Fruit fly (Drosophila melanogaster): Measurements from ENCODE around the gene hog.

Gene hog

DNA sequence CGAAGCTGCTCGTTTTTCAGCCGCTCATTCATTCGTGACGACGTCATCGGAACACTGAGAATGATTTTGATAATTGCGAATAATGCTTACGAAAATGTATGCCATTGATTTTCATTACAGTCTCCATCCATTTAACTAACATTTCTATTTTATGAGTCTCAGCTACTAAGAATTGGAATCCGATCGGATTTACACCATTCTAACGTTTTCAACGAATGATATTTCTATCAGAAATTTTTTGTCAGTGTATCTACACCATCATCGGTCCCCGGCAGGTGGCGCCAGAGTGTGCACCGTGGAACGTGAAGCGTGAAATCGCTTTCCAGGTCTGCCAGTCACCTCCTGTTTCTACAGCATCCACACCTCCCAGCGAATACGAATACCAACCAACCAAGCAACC lies 3.6 kb downstream of the hog start (continued):
- TF ChIP-seq CG8119 (GFP tag; IDR thresholded peaks at IDR 0.05) (peak; percentile 51; the same call in 2 of the 3 replicates), CG3032 (tag; optimal IDR thresholded peaks at IDR 0.05) (peak; percentile 31), fd85E (GFP tag; optimal IDR thresholded peaks at IDR 0.05) (no peak), Eip93F (GFP tag; optimal IDR thresholded peaks at IDR 0.05) (no peak), fkh (GFP tag; optimal IDR thresholded peaks at IDR 0.05) (no peak), Eip78C (GFP tag) (peak; percentile 84), CG15336 (GFP tag; IDR thresholded peaks at IDR 0.05) (peak; percentile 29; the same call in 1 of the 2 replicates), CG11762 (GFP tag; optimal IDR thresholded peaks at IDR 0.05; ENCODE audit: insufficient read depth) (no peak), lz (GFP tag; optimal IDR thresholded peaks at IDR 0.05) (no peak), cyc (GFP tag; optimal IDR thresholded peaks at IDR 0.05) (peak; percentile 23), eg (GFP tag; IDR thresholded peaks at IDR 0.05) (no peak), CG6808 (GFP tag; optimal IDR thresholded peaks at IDR 0.05) (no peak), CG3919 (GFP tag; optimal IDR thresholded peaks at IDR 0.05) (peak; percentile 47), Gug (GFP tag; IDR thresholded peaks at IDR 0.05) (0 out of 2 replicates have a peak, but pooled peaks have one; percentile 20), salr (GFP tag; optimal IDR thresholded peaks at IDR 0.05) (no peak), Smox (GFP tag; optimal IDR thresholded peaks at IDR 0.05) (no peak), spab (GFP tag; optimal IDR thresholded peaks at IDR 0.05) (no peak), CG6792 (GFP tag; optimal IDR thresholded peaks at IDR 0.05) (peak; percentile 6), CG10631 (GFP tag; optimal IDR thresholded peaks at IDR 0.05) (peak; percentile 31), CG34406 (GFP tag; optimal IDR thresholded peaks at IDR 0.05) (no peak), CG11902 (GFP tag; optimal IDR thresholded peaks at IDR 0.05) (no peak)

DNA sequence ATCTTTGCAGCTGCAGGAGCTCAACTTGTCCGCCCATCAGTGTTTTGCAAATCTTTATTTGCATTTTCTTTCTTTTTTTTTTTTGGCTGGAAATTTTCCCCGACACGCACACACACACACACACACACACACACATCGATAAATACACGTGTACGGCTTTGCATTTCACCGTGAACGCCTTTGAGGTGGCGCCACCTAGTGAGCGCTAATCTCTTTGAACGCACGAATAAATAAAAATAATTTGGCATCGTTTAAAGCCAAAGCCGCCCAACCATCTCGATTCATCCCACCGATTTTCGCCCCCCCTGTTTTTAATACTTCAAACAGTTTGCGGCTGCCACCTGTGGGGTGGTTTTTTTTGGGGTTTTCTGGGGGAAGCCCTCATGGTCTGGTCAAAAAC lies 6.3 kb downstream of the hog start:
- no peak for TF ChIP-seq CG4318 (GFP tag; optimal IDR thresholded peaks at IDR 0.05)
- TF ChIP-seq pdm3 (GFP tag; optimal IDR thresholded peaks at IDR 0.05), result no peak
- no peak for TF ChIP-seq Blimp-1 (GFP tag; optimal IDR thresholded peaks at IDR 0.05)
- TF ChIP-seq Ets21C (GFP tag; optimal IDR thresholded peaks at IDR 0.05), result no peak
- no peak for TF ChIP-seq CG11294 (GFP tag; IDR thresholded peaks at IDR 0.05)
- no peak for TF ChIP-seq CG10631 (GFP tag; optimal IDR thresholded peaks at IDR 0.05)
- no peak for TF ChIP-seq Sox15 (GFP tag; optimal IDR thresholded peaks at IDR 0.05)
- no peak for TF ChIP-seq vri (GFP tag; optimal IDR thresholded peaks at IDR 0.05)
- no peak for TF ChIP-seq CG11762 (GFP tag; optimal IDR thresholded peaks at IDR 0.05; ENCODE audit: insufficient read depth)
- no peak for TF ChIP-seq acj6 (GFP tag; optimal IDR thresholded peaks at IDR 0.05)

DNA sequence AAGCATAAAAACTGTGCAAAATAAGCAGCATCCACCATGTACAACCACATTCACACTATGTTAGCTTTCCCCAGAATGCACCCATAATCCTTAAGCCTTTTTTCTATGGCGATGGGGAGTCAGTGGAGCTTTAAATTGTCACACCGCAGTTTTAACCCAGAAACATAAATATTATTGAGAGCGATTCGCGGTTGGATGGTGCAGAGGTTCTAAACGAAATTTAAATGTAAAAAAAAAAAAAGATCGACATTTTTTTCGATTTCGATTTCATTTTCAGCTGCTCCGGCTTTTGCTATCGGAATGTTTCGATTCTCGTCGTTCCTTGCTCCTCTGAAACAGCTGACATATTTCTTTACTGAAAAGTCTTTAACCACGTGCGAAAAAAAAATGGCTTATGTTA lies 16.7 kb downstream of the hog start, which contains the start of gene CG43088:
TSS of gene CG43088 (plus strand) at position 301 of the 400 bp plus-strand sequence.
- TF ChIP-seq Ets21C (GFP tag; optimal IDR thresholded peaks at IDR 0.05) (no peak), cyc (GFP tag; optimal IDR thresholded peaks at IDR 0.05) (no peak), Hr39 (GFP tag; optimal IDR thresholded peaks at IDR 0.05) (no peak), net (GFP tag; optimal IDR thresholded peaks at IDR 0.05) (no peak), salr (GFP tag; optimal IDR thresholded peaks at IDR 0.05) (no peak), lz (GFP tag; optimal IDR thresholded peaks at IDR 0.05) (no peak), Sox15 (GFP tag; optimal IDR thresholded peaks at IDR 0.05) (no peak), CG16779 (tag; optimal IDR thresholded peaks at IDR 0.05) (no peak), CG9139 (GFP tag; optimal IDR thresholded peaks at IDR 0.05) (no peak), eg (GFP tag; IDR thresholded peaks at IDR 0.05) (no peak), CG6163 (GFP tag; IDR thresholded peaks at IDR 0.05) (no peak), achi (GFP tag; optimal IDR thresholded peaks at IDR 0.05) (no peak), Eip93F (GFP tag; optimal IDR thresholded peaks at IDR 0.05) (no peak), Hr4 (GFP tag; optimal IDR thresholded peaks at IDR 0.05) (no peak), Smox (GFP tag; optimal IDR thresholded peaks at IDR 0.05) (no peak), CG6808 (GFP tag; optimal IDR thresholded peaks at IDR 0.05) (no peak), CG3032 (tag; optimal IDR thresholded peaks at IDR 0.05) (no peak)

DNA sequence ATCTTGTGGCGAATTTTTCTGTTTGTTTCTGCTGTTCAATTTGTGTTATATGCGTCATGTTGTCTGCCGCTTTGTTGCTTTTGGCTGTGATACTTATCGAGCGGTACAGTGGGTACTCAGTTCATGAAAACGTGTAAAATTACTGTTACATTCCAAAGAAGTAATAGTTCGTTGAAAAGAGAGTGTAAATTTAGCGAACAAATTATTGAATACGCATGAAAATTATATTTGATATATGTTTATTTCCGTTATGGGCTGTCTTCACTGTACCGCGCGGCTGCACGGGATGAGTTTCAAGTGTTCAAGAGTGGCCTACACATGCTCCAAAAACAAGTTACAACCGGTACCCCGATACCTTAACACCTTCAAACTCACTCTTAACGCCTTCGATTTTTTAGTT lies 29.6 kb downstream of the hog start:
- TF ChIP-seq CG6276 (GFP tag; optimal IDR thresholded peaks at IDR 0.05) (peak; percentile 75), CG10669 (GFP tag; optimal IDR thresholded peaks at IDR 0.05) (peak; percentile 75), CG34406 (GFP tag; optimal IDR thresholded peaks at IDR 0.05) (peak; percentile 88), achi (GFP tag; optimal IDR thresholded peaks at IDR 0.05) (peak; percentile 84), CG15336 (GFP tag; IDR thresholded peaks at IDR 0.05) (peak; percentile 89), Hr38 (GFP tag; optimal IDR thresholded peaks at IDR 0.05) (no peak), CG4318 (GFP tag; optimal IDR thresholded peaks at IDR 0.05) (peak; percentile 51), fd85E (GFP tag; optimal IDR thresholded peaks at IDR 0.05) (peak; percentile 49), Sox102F (GFP tag; optimal IDR thresholded peaks at IDR 0.05) (peak; percentile 87), CG6854 (GFP tag; optimal IDR thresholded peaks at IDR 0.05) (peak; percentile 68), cyc (GFP tag; optimal IDR thresholded peaks at IDR 0.05) (peak; percentile 90), pdm3 (GFP tag; optimal IDR thresholded peaks at IDR 0.05) (peak; percentile 88), Eip78C (GFP tag) (peak; percentile 97), ss (GFP tag; optimal IDR thresholded peaks at IDR 0.05) (peak; percentile 71 to 80), CG6163 (GFP tag; IDR thresholded peaks at IDR 0.05) (peak; percentile 93), CG11294 (GFP tag; IDR thresholded peaks at IDR 0.05) (peak; percentile 52), acj6 (GFP tag; optimal IDR thresholded peaks at IDR 0.05) (peak; percentile 87), CG32006 (GFP tag; optimal IDR thresholded peaks at IDR 0.05) (peak; percentile 78), Sox14 (GFP tag; optimal IDR thresholded peaks at IDR 0.05) (peak; percentile 81), OdsH (GFP tag; optimal IDR thresholded peaks at IDR 0.05) (peak; percentile 85)

All from whole organism, prepupa.